Worm (Caenorhabditis elegans): Measurements from ENCODE around the gene srt-33.

- TF ChIP-seq elt-3 (tag; optimal IDR thresholded peaks at IDR 0.05) (no peak), ama-1 (optimal IDR thresholded peaks at IDR 0.05) (no peak), nhr-25 (tag; optimal IDR thresholded peaks at IDR 0.05) (no peak), nhr-12 (tag; optimal IDR thresholded peaks at IDR 0.05) (no peak), R02D3.7 (tag; optimal IDR thresholded peaks at IDR 0.05) (no peak), ceh-82 (tag; optimal IDR thresholded peaks at IDR 0.05) (no peak)
Observed at ce11 chrV:14294396-14294795, 14.7 kb upstream of the srt-33 start, which contains the start of gene F14D7.9.

Data from whole organism, L2 larva.